Fruit fly (Drosophila melanogaster) whole organism, embryonic: Measurements from ENCODE around the gene Ppm1.

ENCODE experiments used
- Atf-2 ChIP-seq: fragments of 200-800 bp; sonication (Bioruptor generic); optimal IDR thresholded peaks from 2 replicates; lab custom pipeline; 2016; ENCODE audit warnings: missing biosample characterization, missing genetic modification characterization
- Awh ChIP-seq: fragments of 200-800 bp; sonication (Bioruptor generic); IDR thresholded peaks from 2 replicates; pipeline ENCODE4, ENCODE4 v1.3.6; 2022; ENCODE audit warnings: missing biosample characterization, missing genetic modification characterization
- Bdp1 ChIP-seq: fragments of 200-800 bp; sonication (Bioruptor generic); optimal IDR thresholded peaks from 3 replicates; lab custom pipeline; 2016; ENCODE audit warnings: missing biosample characterization, missing genetic modification characterization
- Bteb2 ChIP-seq: fragments of 200-800 bp; sonication (Bioruptor generic); optimal IDR thresholded peaks from 2 replicates; lab custom pipeline; 2016; ENCODE audit warnings: missing biosample characterization, missing genetic modification characterization
- CG1024 ChIP-seq: fragments of 200-800 bp; sonication (Bioruptor generic); IDR thresholded peaks from 2 replicates; pipeline ENCODE4 v1.3.6; 2022; ENCODE audit warnings: missing biosample characterization, missing genetic modification characterization
- CG10274 ChIP-seq: fragments of 200-800 bp; sonication (Bioruptor generic); optimal IDR thresholded peaks from 3 replicates; lab custom pipeline; 2017; ENCODE audit warnings: missing biosample characterization, mild to moderate bottlenecking, missing genetic modification characterization
- CG1233 ChIP-seq: fragments of 200-800 bp; sonication (Bioruptor generic); optimal IDR thresholded peaks from 4 replicates; lab custom pipeline; 2018; ENCODE audit warnings: missing biosample characterization, mild to moderate bottlenecking, missing genetic modification characterization
- CG13296 ChIP-seq: fragments of 200-800 bp; sonication (Bioruptor generic); optimal IDR thresholded peaks from 3 replicates; lab custom pipeline; 2018; ENCODE audit warnings: missing biosample characterization, mild to moderate bottlenecking, missing genetic modification characterization
- CG15601 ChIP-seq: fragments of 200-800 bp; sonication (Bioruptor generic); optimal IDR thresholded peaks from 3 replicates; lab custom pipeline; 2019; ENCODE audit warnings: missing biosample characterization, mild to moderate bottlenecking, missing genetic modification characterization, moderate library complexity
- CG16813 ChIP-seq: fragments of 200-800 bp; sonication (Bioruptor generic); IDR thresholded peaks from 3 replicates; pipeline ENCODE4 v1.3.6; 2022; ENCODE audit warnings: missing biosample characterization, missing genetic modification characterization; ENCODE audit not compliant: partially characterized antibody
- CG3281 ChIP-seq: fragments of 200-800 bp; sonication (Bioruptor generic); optimal IDR thresholded peaks from 3 replicates; lab custom pipeline; 2017; ENCODE audit warnings: missing biosample characterization, mild to moderate bottlenecking, missing genetic modification characterization
- CG4328 ChIP-seq: fragments of 200-800 bp; sonication (Bioruptor generic); optimal IDR thresholded peaks from 3 replicates; lab custom pipeline; 2017; ENCODE audit warnings: missing biosample characterization, missing genetic modification reagents, missing genetic modification characterization
- CG6689 ChIP-seq: fragments of 200-800 bp; sonication (Bioruptor generic); IDR thresholded peaks from 2 replicates; pipeline ENCODE4 v1.3.6; 2022; ENCODE audit warnings: missing biosample characterization, missing genetic modification characterization
- CG6765 ChIP-seq: fragments of 200-800 bp; sonication (Bioruptor generic); optimal IDR thresholded peaks from 3 replicates; lab custom pipeline; 2017; ENCODE audit warnings: missing biosample characterization, mild to moderate bottlenecking, missing genetic modification characterization
- CG8281 ChIP-seq: fragments of 200-800 bp; sonication (Bioruptor generic); optimal IDR thresholded peaks from 2 replicates; lab custom pipeline; 2018; ENCODE audit warnings: missing biosample characterization, mild to moderate bottlenecking, missing genetic modification characterization, moderate library complexity
- CG8478 ChIP-seq: fragments of >200 bp; optimal IDR thresholded peaks from 2 replicates; lab custom pipeline; 2018
- Chrac-16 ChIP-seq: fragments of 200-800 bp; sonication (Bioruptor generic); optimal IDR thresholded peaks from 3 replicates; lab custom pipeline; 2016; ENCODE audit warnings: missing biosample characterization, missing genetic modification characterization
- CrebB ChIP-seq: fragments of 200-800 bp; sonication (Bioruptor generic); optimal IDR thresholded peaks from 3 replicates; lab custom pipeline; 2018; ENCODE audit warnings: missing biosample characterization, mild to moderate bottlenecking, missing genetic modification characterization
- Dbx ChIP-seq: fragments of 200-800 bp; sonication (Bioruptor generic); IDR thresholded peaks from 3 replicates; pipeline ENCODE4 v1.3.6; 2022; ENCODE audit warnings: missing biosample characterization, missing genetic modification characterization
- Fer1 ChIP-seq: fragments of 200-800 bp; sonication (Bioruptor generic); optimal IDR thresholded peaks from 2 replicates; lab custom pipeline; 2017; ENCODE audit warnings: missing biosample characterization, mild to moderate bottlenecking, missing genetic modification characterization
- HLH4C ChIP-seq: fragments of 200-800 bp; sonication (Bioruptor generic); IDR thresholded peaks from 3 replicates; pipeline ENCODE4 v1.3.6; 2022; ENCODE audit warnings: missing biosample characterization, missing genetic modification characterization; ENCODE audit not compliant: partially characterized antibody
- HmgZ ChIP-seq: fragments of 200-800 bp; sonication (Bioruptor generic); optimal IDR thresholded peaks from 2 replicates; lab custom pipeline; 2018; ENCODE audit warnings: missing biosample characterization, mild to moderate bottlenecking, missing genetic modification characterization
- Hmr ChIP-seq: fragments of 200-800 bp; sonication (Bioruptor generic); optimal IDR thresholded peaks from 3 replicates; lab custom pipeline; 2017; ENCODE audit warnings: mild to moderate bottlenecking, missing biosample characterization, missing genetic modification reagents, missing genetic modification characterization
- Hr51 ChIP-seq, 2 experiments: fragments of 200-800 bp; sonication (Bioruptor generic); optimal IDR thresholded peaks; 2 replicates in 1 of 2; 3 replicates in 1 of 2; lab custom pipeline; 2016 to 2018; ENCODE audit warnings: missing biosample characterization in 2 of 2, missing genetic modification characterization in 2 of 2, mild to moderate bottlenecking in 1 of 2, moderate library complexity in 1 of 2
- MTF-1 ChIP-seq: fragments of 200-800 bp; sonication (Bioruptor generic); optimal IDR thresholded peaks from 2 replicates; lab custom pipeline; 2018; ENCODE audit warnings: missing biosample characterization, mild to moderate bottlenecking, missing genetic modification characterization, borderline replicate concordance
- Nf-YB ChIP-seq: fragments of 200-800 bp; sonication (Bioruptor generic); optimal IDR thresholded peaks from 3 replicates; lab custom pipeline; 2019; ENCODE audit warnings: missing biosample characterization, mild to moderate bottlenecking, missing genetic modification characterization, moderate library complexity
- PHDP ChIP-seq: fragments of 200-800 bp; sonication (Bioruptor generic); optimal IDR thresholded peaks from 3 replicates; lab custom pipeline; 2018; ENCODE audit warnings: missing biosample characterization, mild to moderate bottlenecking, missing genetic modification characterization, moderate library complexity
- Rfx ChIP-seq: fragments of 200-800 bp; sonication (Bioruptor generic); IDR thresholded peaks from 2 replicates; pipeline ENCODE4 v1.3.6; 2022; ENCODE audit warnings: missing biosample characterization, missing genetic modification characterization
- Sox102F ChIP-seq: fragments of 200-800 bp; sonication (Bioruptor generic); optimal IDR thresholded peaks from 2 replicates; lab custom pipeline; 2018; ENCODE audit warnings: missing biosample characterization, mild to moderate bottlenecking, missing genetic modification characterization, moderate library complexity
- YL-1 ChIP-seq: fragments of 200-800 bp; sonication (Bioruptor generic); optimal IDR thresholded peaks from 3 replicates; lab custom pipeline; 2017; ENCODE audit warnings: missing biosample characterization, mild to moderate bottlenecking, missing genetic modification characterization
- ac ChIP-seq: fragments of 200-800 bp; sonication (Bioruptor generic); optimal IDR thresholded peaks from 3 replicates; lab custom pipeline; 2017; ENCODE audit warnings: missing biosample characterization, mild to moderate bottlenecking, missing genetic modification characterization
- amos ChIP-seq: fragments of 200-800 bp; sonication (Bioruptor generic); IDR thresholded peaks from 2 replicates; pipeline ENCODE4 v1.3.6; 2022; ENCODE audit warnings: missing biosample characterization, missing genetic modification characterization; ENCODE audit not compliant: partially characterized antibody
- aop ChIP-seq: fragments of 200-800 bp; sonication (Bioruptor generic); IDR thresholded peaks from 2 replicates; pipeline ENCODE4 v1.3.6; 2022; ENCODE audit warnings: missing biosample characterization, missing genetic modification characterization
- ap ChIP-seq: fragments of 200-800 bp; sonication (Bioruptor generic); IDR thresholded peaks from 2 replicates; pipeline ENCODE4 v1.3.6; 2022; ENCODE audit warnings: missing biosample characterization, missing genetic modification characterization
- bab2 ChIP-seq: fragments of 200-800 bp; sonication (Bioruptor generic); optimal IDR thresholded peaks from 2 replicates; lab custom pipeline; 2016; ENCODE audit warnings: missing biosample characterization, missing genetic modification characterization
- bowl ChIP-seq: fragments of 200-800 bp; sonication (Bioruptor generic); IDR thresholded peaks from 2 replicates; pipeline ENCODE4 v1.3.6; 2022; ENCODE audit warnings: missing biosample characterization, missing genetic modification characterization
- btn ChIP-seq: fragments of 200-800 bp; sonication (Bioruptor generic); optimal IDR thresholded peaks from 2 replicates; lab custom pipeline; 2016; ENCODE audit warnings: missing biosample characterization, missing genetic modification characterization
- cg ChIP-seq: fragments of 200-800 bp; sonication (Bioruptor generic); optimal IDR thresholded peaks from 3 replicates; lab custom pipeline; 2019; ENCODE audit warnings: missing biosample characterization, mild to moderate bottlenecking, missing genetic modification characterization, moderate library complexity
- dpn ChIP-seq, 2 experiments: fragments of 200-800 bp; sonication (Bioruptor generic); optimal IDR thresholded peaks; 3 replicates each; lab custom pipeline; 2016; ENCODE audit warnings: missing biosample characterization in 2 of 2, missing genetic modification characterization in 2 of 2
- emc ChIP-seq: fragments of 200-800 bp; sonication (Bioruptor generic); optimal IDR thresholded peaks from 2 replicates; lab custom pipeline; 2016; ENCODE audit warnings: missing biosample characterization, missing genetic modification characterization
- grau ChIP-seq: fragments of 200-800 bp; optimal IDR thresholded peaks from 3 replicates; lab custom pipeline; 2019; ENCODE audit warnings: missing biosample characterization, mild to moderate bottlenecking, missing genetic modification characterization, moderate library complexity
- kay ChIP-seq: fragments of 200-800 bp; sonication (Bioruptor generic); optimal IDR thresholded peaks from 2 replicates; lab custom pipeline; 2016; ENCODE audit warnings: missing biosample characterization, missing genetic modification characterization
- klu ChIP-seq: fragments of 200-800 bp; sonication (Bioruptor generic); IDR thresholded peaks from 2 replicates; pipeline ENCODE4 v1.3.6; 2022; ENCODE audit warnings: missing biosample characterization, missing genetic modification characterization
- lola ChIP-seq, 3 experiments: fragments of >200 bp in 2 of 3; fragments of 200-800 bp in 1 of 3; sonication (Bioruptor generic) in 1 of 3; optimal IDR thresholded peaks; 2 replicates each; lab custom pipeline; 2017 to 2019; ENCODE audit warnings: missing biosample characterization in 3 of 3, missing genetic modification characterization in 3 of 3, mild to moderate bottlenecking in 1 of 3, moderate library complexity in 1 of 3
- org-1 ChIP-seq: fragments of 200-800 bp; sonication (Bioruptor generic); optimal IDR thresholded peaks from 2 replicates; lab custom pipeline; 2017; ENCODE audit warnings: missing biosample characterization, missing genetic modification characterization
- peb ChIP-seq: fragments of 200-800 bp; sonication (Bioruptor generic); IDR thresholded peaks from 2 replicates; pipeline ENCODE4 v1.3.6; 2022; ENCODE audit warnings: missing biosample characterization, missing genetic modification characterization
- tll ChIP-seq, 2 experiments: fragments of 200-800 bp in 1 of 2; fragments of >200 bp in 1 of 2; sonication (Bioruptor generic) in 1 of 2; optimal IDR thresholded peaks; 2 replicates each; lab custom pipeline; 2017 to 2019; ENCODE audit warnings: missing biosample characterization in 2 of 2, missing genetic modification characterization in 2 of 2, mild to moderate bottlenecking in 1 of 2, moderate library complexity in 1 of 2

Ppm1 gene

DNA sequence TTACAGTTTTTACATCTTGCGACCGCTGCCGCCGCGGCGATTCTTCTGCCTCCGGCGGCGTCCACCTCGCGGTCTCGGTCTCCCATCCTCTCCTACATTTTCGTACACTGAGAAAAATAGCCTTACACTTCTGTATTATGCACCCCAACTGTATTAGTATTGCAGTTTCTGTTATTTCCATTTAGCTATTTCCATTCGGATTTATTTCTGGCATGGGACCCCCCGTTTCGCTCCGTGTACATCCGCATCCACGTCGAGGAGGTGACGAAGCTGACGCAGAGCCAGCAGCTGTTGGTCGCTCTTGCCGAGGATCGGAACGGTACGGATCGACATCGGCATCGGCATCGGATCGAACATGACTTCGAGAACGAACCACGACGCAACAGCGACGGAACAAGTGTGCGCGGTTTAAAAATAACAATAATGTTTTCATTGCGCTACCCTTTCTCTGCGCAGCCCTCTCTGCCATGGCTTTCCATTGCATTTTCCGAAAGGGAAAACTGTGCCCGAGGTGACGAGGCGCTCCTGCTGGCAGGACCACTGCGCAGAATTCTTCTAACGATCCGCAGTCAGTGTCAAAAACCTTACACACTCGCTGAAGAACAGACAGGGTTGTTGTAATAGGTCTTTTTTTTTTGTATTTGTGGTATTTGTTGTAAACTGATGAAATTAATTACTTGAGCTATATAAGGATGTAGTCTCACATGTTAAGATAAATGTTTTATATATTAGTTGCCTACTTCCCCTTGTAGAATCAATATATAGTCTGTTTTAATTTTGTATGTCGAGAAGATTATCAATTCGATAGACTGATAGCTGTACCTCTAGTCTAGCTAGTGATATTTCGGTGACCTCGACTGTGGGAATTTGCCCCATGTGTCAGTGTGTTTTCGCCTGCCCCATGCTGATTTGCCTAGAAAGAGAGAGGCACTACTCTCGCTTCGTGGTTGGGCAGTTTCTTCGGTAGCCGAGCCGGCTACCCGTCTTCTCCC, 8.4 kb downstream of the Ppm1 start (continued):
- TF ChIP-seq CG10274 (GFP tag; lab: Kevin White, UChicago) (peak; percentile 73), YL-1 (GFP tag; lab: Kevin White, UChicago) (peak; percentile 41), CG6689 (GFP tag; lab: Robert Waterston, UW) (peak; percentile 88), CG8478 (lab: Kevin White, UChicago) (no peak), Fer1 (GFP tag; lab: Kevin White, UChicago) (peak; percentile 83), Hr51 (GFP tag; optimal IDR thresholded peaks at IDR 0.05; lab: Kevin White, UChicago) (peak; percentile 85 to 91), Bdp1 (GFP tag; lab: Kevin White, UChicago) (peak; percentile 72), CG13296 (peak; percentile 84), ap (GFP tag; lab: Robert Waterston, UW) (peak; percentile 81), lola (GFP tag; optimal IDR thresholded peaks at IDR 0.05; lab: Kevin White, UChicago) (peak in 1 of 3 experiments; percentile 80), CG15601 (peak; percentile 79), CG16813 (GFP tag; lab: Robert Waterston, UW) (no peak), Atf-2 (GFP tag; lab: Kevin White, UChicago) (peak; percentile 87), grau (tag; lab: Kevin White, UChicago) (peak; percentile 88), Chrac-16 (peak; percentile 92), CG3281 (peak; percentile 85), MTF-1 (GFP tag; lab: Kevin White, UChicago) (peak; percentile 87), Hmr (GFP tag; lab: Kevin White, UChicago) (peak; percentile 85), CG1024 (GFP tag; lab: Robert Waterston, UW) (peak; percentile 89), Dbx (peak; percentile 92), bowl (GFP tag; lab: Robert Waterston, UW) (peak; percentile 79), kay (GFP tag; lab: Kevin White, UChicago) (peak; percentile 88), Nf-YB (GFP tag; lab: Kevin White, UChicago) (peak; percentile 48), klu (GFP tag; lab: Robert Waterston, UW) (peak; percentile 73), CG6765 (peak; percentile 63), btn (GFP tag; lab: Kevin White, UChicago) (peak; percentile 85), Bteb2 (GFP tag; lab: Kevin White, UChicago) (peak; percentile 83), CG4328 (peak; percentile 88), CrebB (tag; lab: Kevin White, UChicago) (peak; percentile 87), HLH4C (GFP tag; lab: Robert Waterston, UW) (no peak), tll (GFP tag; optimal IDR thresholded peaks at IDR 0.05; lab: Kevin White, UChicago) (no peak), PHDP (tag; lab: Kevin White, UChicago) (peak; percentile 86), Awh (GFP tag; lab: Robert Waterston, UW) (peak; percentile 84), cg (GFP tag; lab: Kevin White, UChicago) (no peak), peb (GFP tag; lab: Robert Waterston, UW) (peak; percentile 81), Sox102F (GFP tag; lab: Kevin White, UChicago) (peak; percentile 86), bab2 (GFP tag; lab: Kevin White, UChicago) (peak; percentile 86), emc (GFP tag; lab: Kevin White, UChicago) (peak; percentile 81), Rfx (GFP tag; lab: Robert Waterston, UW) (peak; percentile 96), aop (peak; percentile 85), CG8281 (tag; lab: Kevin White, UChicago) (peak; percentile 64), dpn (GFP tag; optimal IDR thresholded peaks at IDR 0.05; lab: Kevin White, UChicago) (peak; percentile 90 to 91), CG1233 (peak; percentile 80), ac (GFP tag; lab: Kevin White, UChicago) (peak; percentile 71), HmgZ (peak; percentile 88), amos (no peak), org-1 (GFP tag; lab: Kevin White, UChicago) (peak; percentile 86)
